Worm (Caenorhabditis elegans) whole organism, L2 larva: ENCODE data around the gene F36H12.5.
"Not testable (repeated sequence)": the region's sequence is repeated elsewhere in the genome, so short reads cannot be mapped to it uniquely, and the experiment has no call there.

Experiments
- ZK546.5 ChIP-seq: sonication (generic microtip); optimal IDR thresholded peaks from 2 replicates; lab custom pipeline; 2017; ENCODE audit warnings: missing biosample characterization, missing genetic modification characterization
- alr-1 ChIP-seq: fragments of 150-350 bp; optimal IDR thresholded peaks from 2 replicates; lab custom pipeline; 2014; ENCODE audit warnings: missing biosample characterization, missing genetic modification characterization
- elt-3 ChIP-seq: sonication (generic microtip); optimal IDR thresholded peaks from 2 replicates; lab custom pipeline; 2017; ENCODE audit warnings: missing biosample characterization, missing genetic modification characterization
- lin-11 ChIP-seq: fragments of 150-350 bp; sonication (generic microtip); optimal IDR thresholded peaks from 2 replicates; lab custom pipeline; 2014; ENCODE audit warnings: missing biosample characterization, missing genetic modification characterization, inconsistent platforms, mixed read lengths
- lin-13 ChIP-seq: fragments of 150-350 bp; optimal IDR thresholded peaks from 2 replicates; lab custom pipeline; 2014; ENCODE audit warnings: missing biosample characterization, missing genetic modification reagents, missing genetic modification characterization
- lsy-2 ChIP-seq, 2 experiments: fragments of 150-350 bp in 1 of 2; sonication (generic microtip) in 1 of 2; optimal IDR thresholded peaks; 2 replicates each; lab custom pipeline; 2014 to 2017; ENCODE audit warnings: missing biosample characterization in 2 of 2, missing genetic modification characterization in 2 of 2
- mdl-1 ChIP-seq, 2 experiments: fragments of 150-350 bp in 1 of 2; sonication (generic microtip) in 1 of 2; optimal IDR thresholded peaks; 2 replicates each; lab custom pipeline; 2017; ENCODE audit warnings: missing biosample characterization in 2 of 2, missing genetic modification characterization in 2 of 2
- nhr-10 ChIP-seq: sonication (generic microtip); optimal IDR thresholded peaks from 2 replicates; lab custom pipeline; 2017; ENCODE audit warnings: missing biosample characterization, missing genetic modification characterization
- nhr-11 ChIP-seq: fragments of 150-350 bp; optimal IDR thresholded peaks from 2 replicates; lab custom pipeline; 2014; ENCODE audit warnings: missing biosample characterization, missing genetic modification characterization
- nhr-12 ChIP-seq: fragments of 150-350 bp; optimal IDR thresholded peaks from 2 replicates; lab custom pipeline; 2014; ENCODE audit warnings: missing biosample characterization, missing genetic modification characterization
- nhr-21 ChIP-seq: fragments of 150-350 bp; optimal IDR thresholded peaks from 2 replicates; lab custom pipeline; 2014; ENCODE audit warnings: missing biosample characterization, missing genetic modification characterization
- skn-1 ChIP-seq: sonication (generic microtip); optimal IDR thresholded peaks from 2 replicates; lab custom pipeline; 2017; ENCODE audit warnings: missing biosample characterization, missing genetic modification characterization
- unc-55 ChIP-seq: fragments of 150-350 bp; sonication (generic microtip); optimal IDR thresholded peaks from 3 replicates; lab custom pipeline; 2014; ENCODE audit warnings: missing biosample characterization, missing genetic modification reagents, missing genetic modification characterization

ce11 chrIV:5254678-5255077 lies 11.9 kb upstream of the F36H12.5 start, which contains the start of gene F36H12.10:
- TF ChIP-seq alr-1; mdl-1 (tag; optimal IDR thresholded peaks at IDR 0.05; lab: Kevin White, UChicago); lin-13; elt-3 (tag; lab: Kevin White, UChicago); nhr-12 (tag; lab: Kevin White, UChicago); nhr-10 (tag; lab: Kevin White, UChicago); nhr-11 (tag; lab: Kevin White, UChicago); lsy-2 (tag; optimal IDR thresholded peaks at IDR 0.05; lab: Kevin White, UChicago); lin-11 (tag; lab: Kevin White, UChicago); unc-55; ZK546.5 (tag; lab: Kevin White, UChicago); nhr-21 (tag; lab: Kevin White, UChicago); skn-1 (tag; lab: Kevin White, UChicago): not testable (repeated sequence)
